Fruit fly (Drosophila melanogaster) whole organism, adult: Measurements from ENCODE around the gene CG3071.

Experiments
- CG11617 ChIP-seq: fragments of 200-800 bp; sonication (Bioruptor generic); optimal IDR thresholded peaks from 2 replicates; lab custom pipeline; 2017; ENCODE audit warnings: mild to moderate bottlenecking, missing biosample characterization, missing genetic modification reagents, missing genetic modification characterization
- CG12768 ChIP-seq: fragments of 200-800 bp; sonication (Bioruptor generic); optimal IDR thresholded peaks from 2 replicates; lab custom pipeline; 2017; ENCODE audit warnings: missing biosample characterization, missing genetic modification characterization, mild to moderate bottlenecking, moderate library complexity, missing genetic modification reagents
- CG14711 ChIP-seq: fragments of 200-800 bp; sonication (Bioruptor generic); optimal IDR thresholded peaks from 2 replicates; lab custom pipeline; 2018; ENCODE audit warnings: missing biosample characterization, mild to moderate bottlenecking, missing genetic modification characterization, moderate library complexity
- CG1620 ChIP-seq: fragments of 200-800 bp; sonication (Bioruptor generic); optimal IDR thresholded peaks from 2 replicates; lab custom pipeline; 2016; ENCODE audit warnings: missing biosample characterization, missing genetic modification characterization
- CG33017 ChIP-seq: fragments of 200-800 bp; sonication (Bioruptor generic); optimal IDR thresholded peaks from 2 replicates; lab custom pipeline; 2018; ENCODE audit warnings: missing biosample characterization, mild to moderate bottlenecking, missing genetic modification characterization, moderate library complexity
- CG5204 ChIP-seq: fragments of 200-800 bp; sonication (Bioruptor generic); optimal IDR thresholded peaks from 2 replicates; lab custom pipeline; 2016; ENCODE audit warnings: missing biosample characterization, missing genetic modification characterization
- CG7045 ChIP-seq: fragments of 200-800 bp; sonication (Bioruptor generic); optimal IDR thresholded peaks from 2 replicates; lab custom pipeline; 2017; ENCODE audit warnings: missing biosample characterization, mild to moderate bottlenecking, missing genetic modification characterization
- CG7101 ChIP-seq: fragments of 200-800 bp; sonication (Bioruptor generic); optimal IDR thresholded peaks from 2 replicates; lab custom pipeline; 2018; ENCODE audit warnings: missing biosample characterization, mild to moderate bottlenecking, missing genetic modification characterization, moderate library complexity
- Clk ChIP-seq: fragments of 200-800 bp; sonication (Bioruptor generic); optimal IDR thresholded peaks from 2 replicates; lab custom pipeline; 2017; ENCODE audit warnings: missing biosample characterization, missing genetic modification characterization
- Crg-1 ChIP-seq: fragments of 200-800 bp; sonication (Bioruptor generic); optimal IDR thresholded peaks from 2 replicates; lab custom pipeline; 2016; ENCODE audit warnings: missing biosample characterization, missing genetic modification characterization
- Hr96 ChIP-seq: fragments of 200-800 bp; sonication (Bioruptor generic); optimal IDR thresholded peaks from 2 replicates; lab custom pipeline; 2016; ENCODE audit warnings: missing biosample characterization, missing genetic modification characterization
- Mnt ChIP-seq: fragments of 200-800 bp; sonication (Bioruptor generic); optimal IDR thresholded peaks from 2 replicates; lab custom pipeline; 2016; ENCODE audit warnings: missing biosample characterization, mild to moderate bottlenecking, missing genetic modification characterization
- bab1 ChIP-seq: fragments of 200-800 bp; sonication (Bioruptor generic); optimal IDR thresholded peaks from 3 replicates; lab custom pipeline; 2019; ENCODE audit warnings: missing biosample characterization, mild to moderate bottlenecking, missing genetic modification characterization, moderate library complexity
- cic ChIP-seq: fragments of 200-800 bp; sonication (Bioruptor generic); optimal IDR thresholded peaks from 2 replicates; lab custom pipeline; 2017; ENCODE audit warnings: missing biosample characterization, mild to moderate bottlenecking, missing genetic modification characterization, moderate library complexity
- cnc ChIP-seq, 2 experiments: fragments of >200 bp; optimal IDR thresholded peaks; 2 replicates each; lab custom pipeline; 2017
- kay ChIP-seq: fragments of 200-800 bp; sonication (Bioruptor generic); peaks from one replicate; lab custom pipeline; 2016; ENCODE audit warnings: missing biosample characterization, missing genetic modification characterization, borderline replicate concordance
- ovo ChIP-seq: fragments of 200-800 bp; sonication (Bioruptor generic); optimal IDR thresholded peaks from 2 replicates; lab custom pipeline; 2016; ENCODE audit warnings: missing biosample characterization, missing genetic modification characterization
- pad ChIP-seq: fragments of 200-800 bp; sonication (Bioruptor generic); optimal IDR thresholded peaks from 3 replicates; lab custom pipeline; 2017; ENCODE audit warnings: missing biosample characterization, missing genetic modification characterization, mild to moderate bottlenecking, moderate library complexity, missing genetic modification reagents
- tj ChIP-seq: fragments of 200-800 bp; sonication (Bioruptor generic); optimal IDR thresholded peaks from 3 replicates; lab custom pipeline; 2017; ENCODE audit warnings: missing biosample characterization, mild to moderate bottlenecking, missing genetic modification characterization, moderate library complexity
- toe ChIP-seq: fragments of 200-800 bp; sonication (Bioruptor generic); optimal IDR thresholded peaks from 2 replicates; lab custom pipeline; 2016; ENCODE audit warnings: missing biosample characterization, missing genetic modification characterization

CG3071 gene

DNA sequence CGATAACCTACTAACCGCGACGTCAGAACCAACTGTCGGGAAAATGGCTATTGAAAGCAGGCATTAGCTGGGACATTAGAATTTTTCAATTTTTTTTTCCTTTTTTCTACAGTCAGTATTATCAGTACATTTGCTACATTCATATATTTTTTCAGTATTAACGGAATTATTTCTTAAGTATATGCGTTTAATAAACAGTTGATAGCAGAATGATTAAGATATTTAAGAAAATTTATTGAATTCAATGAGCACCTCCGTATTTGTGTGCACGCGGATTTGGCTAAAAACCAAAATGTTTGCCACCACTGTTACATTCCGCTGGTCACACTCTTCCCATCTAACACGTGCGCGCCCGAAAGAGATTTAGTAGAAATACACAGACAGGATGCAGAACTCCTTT is at the start of gene CG3071, which contains the start of gene temp:
TSS of gene CG3071 (plus strand) at position 327 of the 400 bp plus-strand sequence.
TSS of gene temp (minus strand) at position 5 of the 400 bp plus-strand sequence.
- TF ChIP-seq CG5204 (GFP tag; lab: Kevin White, UChicago) (no peak), Hr96 (GFP tag; lab: Kevin White, UChicago) (no peak), toe (GFP tag; lab: Kevin White, UChicago) (peak; percentile 82), kay (GFP tag; lab: Kevin White, UChicago) (no peak), bab1 (peak; percentile 50), Clk (GFP tag; lab: Kevin White, UChicago) (peak; percentile 9), CG12768 (peak; percentile 31), CG11617 (peak; percentile 85), cnc (optimal IDR thresholded peaks at IDR 0.05; lab: Kevin White, UChicago) (no peak), CG33017 (peak; percentile 35), CG7101 (tag; lab: Kevin White, UChicago) (peak; percentile 68), tj (GFP tag; lab: Kevin White, UChicago) (peak; percentile 54), CG1620 (GFP tag; lab: Kevin White, UChicago) (peak; percentile 80), cic (GFP tag; lab: Kevin White, UChicago) (peak; percentile 34), Mnt (GFP tag; lab: Kevin White, UChicago) (peak; percentile 99), pad (GFP tag; lab: Kevin White, UChicago) (peak; percentile 67), CG7045 (GFP tag; lab: Kevin White, UChicago) (peak; percentile 31), ovo (peak; percentile 47), CG14711 (tag; lab: Kevin White, UChicago) (peak; percentile 61), Crg-1 (GFP tag; lab: Kevin White, UChicago) (peak; percentile 64)

- TF ChIP-seq bab1 (peak; percentile 31), kay (GFP tag; lab: Kevin White, UChicago) (peak; percentile 45), CG14711 (tag; lab: Kevin White, UChicago) (no peak)
Observed at dm6 chrX:2213759-2214406, 48.8 kb upstream of the CG3071 start, which contains the start of gene SmydA-8. Gene SmydA-8, minus strand, starts transcription at chrX:2213809.

DNA sequence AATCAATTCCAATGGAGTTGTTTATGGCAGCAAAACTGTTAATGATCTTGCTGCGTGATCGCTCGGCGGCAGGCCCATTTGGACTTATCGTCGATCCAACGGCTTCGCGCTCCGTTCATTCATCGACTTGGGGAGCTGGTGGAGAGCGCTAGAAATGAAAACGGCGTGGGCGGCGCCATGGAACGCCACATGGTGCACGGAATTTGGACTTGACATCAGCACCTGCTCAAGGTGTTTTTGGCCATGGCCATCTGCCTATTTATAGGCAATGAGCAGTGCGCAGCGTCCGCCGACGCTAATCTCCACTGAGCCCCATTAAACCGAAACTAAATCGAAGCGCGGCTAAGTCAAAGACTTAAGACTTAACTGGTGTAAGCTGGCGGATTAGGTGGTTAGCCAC is 44.2 kb upstream of the CG3071 start:
- TF ChIP-seq CG5204 (GFP tag; lab: Kevin White, UChicago) (no peak), CG12768 (no peak), bab1 (no peak), toe (GFP tag; lab: Kevin White, UChicago) (no peak), Clk (GFP tag; lab: Kevin White, UChicago) (no peak), kay (GFP tag; lab: Kevin White, UChicago) (no peak)

- TF ChIP-seq Clk (GFP tag; lab: Kevin White, UChicago) (no peak), CG7101 (tag; lab: Kevin White, UChicago) (no peak), CG7045 (GFP tag; lab: Kevin White, UChicago) (no peak), bab1 (no peak), CG5204 (GFP tag; lab: Kevin White, UChicago) (no peak), CG11617 (no peak), CG14711 (tag; lab: Kevin White, UChicago) (no peak), CG33017 (no peak), CG1620 (GFP tag; lab: Kevin White, UChicago) (no peak), Mnt (GFP tag; lab: Kevin White, UChicago) (no peak), tj (GFP tag; lab: Kevin White, UChicago) (no peak), kay (GFP tag; lab: Kevin White, UChicago) (no peak), ovo (no peak), cic (GFP tag; lab: Kevin White, UChicago) (no peak), pad (GFP tag; lab: Kevin White, UChicago) (no peak), Hr96 (GFP tag; lab: Kevin White, UChicago) (no peak), CG12768 (no peak), cnc (optimal IDR thresholded peaks at IDR 0.05; lab: Kevin White, UChicago) (no peak)
Observed at dm6 chrX:2219246-2219645, 43.4 kb upstream of the CG3071 start.

DNA sequence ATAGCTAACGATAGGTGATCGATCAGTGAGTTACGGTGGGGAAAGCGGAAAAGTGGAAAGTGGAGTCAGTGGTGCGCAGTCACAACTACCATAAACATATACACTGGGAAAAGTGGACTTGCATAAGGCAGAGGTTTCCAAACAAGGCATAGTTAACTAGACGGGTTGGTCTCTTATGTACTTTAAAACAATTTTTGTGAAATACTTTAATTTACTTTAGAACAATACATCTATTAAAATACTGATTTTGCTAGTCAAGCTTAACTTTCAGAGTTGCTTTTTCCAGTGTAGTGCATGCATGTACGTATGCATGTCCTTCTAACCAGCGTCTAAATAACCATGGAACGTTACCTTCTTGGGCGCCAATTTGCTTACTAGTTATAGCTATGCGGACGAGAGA is 42.7 kb upstream of the CG3071 start:
- TF ChIP-seq cnc (optimal IDR thresholded peaks at IDR 0.05; lab: Kevin White, UChicago) (no peak), cic (GFP tag; lab: Kevin White, UChicago) (no peak), CG1620 (GFP tag; lab: Kevin White, UChicago) (no peak), CG11617 (no peak), CG7101 (tag; lab: Kevin White, UChicago) (no peak), pad (GFP tag; lab: Kevin White, UChicago) (no peak)

DNA sequence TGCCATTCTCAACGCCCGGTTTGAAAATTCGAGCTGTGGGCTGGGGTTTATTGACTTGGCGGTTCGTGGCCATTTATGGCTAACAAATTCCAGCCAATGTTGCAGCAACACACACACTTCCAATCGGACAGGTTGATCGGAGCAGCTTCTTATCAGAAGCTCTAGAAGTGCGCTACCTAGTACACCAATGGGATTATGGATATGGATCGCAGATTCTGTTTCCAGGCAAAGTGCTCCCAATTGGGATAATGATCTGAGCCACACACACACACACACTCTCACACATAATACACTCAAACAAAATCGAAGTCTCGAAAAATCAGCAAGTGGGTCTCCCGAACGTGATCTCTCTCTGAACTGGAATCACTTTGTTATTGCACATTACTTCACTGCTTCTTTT is 41.0 kb upstream of the CG3071 start:
- TF ChIP-seq toe (GFP tag; lab: Kevin White, UChicago) (no peak), pad (GFP tag; lab: Kevin White, UChicago) (no peak), cnc (optimal IDR thresholded peaks at IDR 0.05; lab: Kevin White, UChicago) (no peak), CG7045 (GFP tag; lab: Kevin White, UChicago) (no peak), ovo (no peak), Mnt (GFP tag; lab: Kevin White, UChicago) (no peak), CG33017 (no peak), CG11617 (no peak), Clk (GFP tag; lab: Kevin White, UChicago) (no peak), Hr96 (GFP tag; lab: Kevin White, UChicago) (no peak)
